Fruit fly (Drosophila melanogaster) whole organism, embryonic: ENCODE measurements around the gene CG10862.
A peak's percentile ranks its signal among the peaks of the same experiment; 100 is the strongest.

Source experiments
- ATbp ChIP-seq: fragments of 200-800 bp; sonication (Bioruptor generic); optimal IDR thresholded peaks from 2 replicates; lab custom pipeline; 2017; ENCODE audit warnings: missing biosample characterization, mild to moderate bottlenecking, missing genetic modification characterization, missing genetic modification reagents
- Ada2b ChIP-seq: fragments of 200-800 bp; sonication (Bioruptor generic); IDR thresholded peaks from 2 replicates; pipeline ENCODE4 v1.3.6; 2022; ENCODE audit warnings: missing biosample characterization, missing genetic modification characterization
- CG10267 ChIP-seq: fragments of 200-800 bp; sonication (Bioruptor generic); optimal IDR thresholded peaks from 2 replicates; lab custom pipeline; 2018; ENCODE audit warnings: missing biosample characterization, mild to moderate bottlenecking, missing genetic modification characterization, moderate library complexity
- CG11504 ChIP-seq: fragments of 200-800 bp; sonication (Bioruptor generic); optimal IDR thresholded peaks from 3 replicates; lab custom pipeline; 2019; ENCODE audit warnings: missing biosample characterization, mild to moderate bottlenecking, missing genetic modification characterization, moderate library complexity
- CG1233 ChIP-seq: fragments of 200-800 bp; sonication (Bioruptor generic); optimal IDR thresholded peaks from 4 replicates; lab custom pipeline; 2018; ENCODE audit warnings: missing biosample characterization, mild to moderate bottlenecking, missing genetic modification characterization
- CG12769 ChIP-seq: fragments of 200-800 bp; sonication (Bioruptor generic); optimal IDR thresholded peaks from 2 replicates; lab custom pipeline; 2019; ENCODE audit warnings: missing biosample characterization, mild to moderate bottlenecking, missing genetic modification characterization, moderate library complexity
- CG13424 ChIP-seq: fragments of 200-800 bp; sonication (Bioruptor generic); optimal IDR thresholded peaks from 2 replicates; lab custom pipeline; 2019; ENCODE audit warnings: missing biosample characterization, mild to moderate bottlenecking, missing genetic modification characterization, moderate library complexity
- CG14667 ChIP-seq: fragments of 200-800 bp; sonication (Bioruptor generic); IDR thresholded peaks from 2 replicates; pipeline ENCODE4 v1.3.6; 2022; ENCODE audit warnings: missing biosample characterization, missing genetic modification characterization
- CG15269 ChIP-seq: fragments of 200-800 bp; sonication (Bioruptor generic); optimal IDR thresholded peaks from 2 replicates; lab custom pipeline; 2018; ENCODE audit warnings: missing biosample characterization, mild to moderate bottlenecking, missing genetic modification characterization, moderate library complexity
- CG15514 ChIP-seq: fragments of 200-800 bp; sonication (Bioruptor generic); optimal IDR thresholded peaks from 3 replicates; lab custom pipeline; 2017; ENCODE audit warnings: missing biosample characterization, missing genetic modification characterization, mild to moderate bottlenecking, moderate library complexity, missing genetic modification reagents
- CG18476 ChIP-seq: fragments of 200-800 bp; sonication (Bioruptor generic); optimal IDR thresholded peaks from 2 replicates; lab custom pipeline; 2016; ENCODE audit warnings: missing biosample characterization, mild to moderate bottlenecking, missing genetic modification characterization
- CG2202 ChIP-seq: fragments of 200-800 bp; sonication (Bioruptor generic); optimal IDR thresholded peaks from 2 replicates; lab custom pipeline; 2018; ENCODE audit warnings: missing biosample characterization, mild to moderate bottlenecking, missing genetic modification characterization
- CG2712 ChIP-seq: fragments of 200-800 bp; optimal IDR thresholded peaks from 3 replicates; lab custom pipeline; 2019; ENCODE audit warnings: missing biosample characterization, mild to moderate bottlenecking, missing genetic modification characterization, moderate library complexity
- CG2889 ChIP-seq: fragments of 200-800 bp; sonication (Bioruptor generic); IDR thresholded peaks from 3 replicates; pipeline ENCODE4 v1.3.6; 2022; ENCODE audit warnings: missing biosample characterization, missing genetic modification characterization
- CG3407 ChIP-seq: fragments of 200-800 bp; sonication (Bioruptor generic); optimal IDR thresholded peaks from 2 replicates; lab custom pipeline; 2018; ENCODE audit warnings: missing biosample characterization, mild to moderate bottlenecking, missing genetic modification characterization
- CG34422 ChIP-seq: fragments of 200-800 bp; sonication (Bioruptor generic); IDR thresholded peaks from 3 replicates; pipeline ENCODE4 v1.3.6; 2022; ENCODE audit warnings: missing biosample characterization, missing genetic modification characterization
- CG4282 ChIP-seq: fragments of 200-800 bp; sonication (Bioruptor generic); optimal IDR thresholded peaks from 2 replicates; lab custom pipeline; 2016; ENCODE audit warnings: missing biosample characterization, missing genetic modification characterization
- CG4424 ChIP-seq: fragments of 200-800 bp; sonication (Bioruptor generic); optimal IDR thresholded peaks from 3 replicates; lab custom pipeline; 2016; ENCODE audit warnings: missing biosample characterization, missing genetic modification characterization
- CG4730 ChIP-seq: fragments of 200-800 bp; sonication (Bioruptor generic); IDR thresholded peaks from 2 replicates; pipeline ENCODE4 v1.3.6; 2022; ENCODE audit warnings: missing biosample characterization, missing genetic modification characterization
- CG6765 ChIP-seq: fragments of 200-800 bp; sonication (Bioruptor generic); optimal IDR thresholded peaks from 3 replicates; lab custom pipeline; 2017; ENCODE audit warnings: missing biosample characterization, mild to moderate bottlenecking, missing genetic modification characterization
- CG7839 ChIP-seq: fragments of 200-800 bp; sonication (Bioruptor generic); optimal IDR thresholded peaks from 3 replicates; lab custom pipeline; 2018; ENCODE audit warnings: missing biosample characterization, mild to moderate bottlenecking, missing genetic modification characterization, moderate library complexity
- Dad ChIP-seq: fragments of 200-800 bp; sonication (Bioruptor generic); optimal IDR thresholded peaks from 3 replicates; lab custom pipeline; 2016; ENCODE audit warnings: missing biosample characterization, missing genetic modification characterization
- Eip74EF ChIP-seq, 2 experiments: fragments of 200-800 bp in 1 of 2; fragments of >200 bp in 1 of 2; sonication (Bioruptor generic) in 1 of 2; optimal IDR thresholded peaks; 2 replicates each; lab custom pipeline; 2017 to 2019; ENCODE audit warnings: missing biosample characterization in 2 of 2, missing genetic modification characterization in 2 of 2, mild to moderate bottlenecking in 1 of 2, moderate library complexity in 1 of 2
- HLH3B ChIP-seq: fragments of 200-800 bp; sonication (Bioruptor generic); IDR thresholded peaks from 2 replicates; pipeline ENCODE4 v1.3.6; 2022; ENCODE audit warnings: missing biosample characterization, missing genetic modification characterization
- Lhr ChIP-seq: fragments of 200-800 bp; sonication (Bioruptor generic); optimal IDR thresholded peaks from 3 replicates; lab custom pipeline; 2017; ENCODE audit warnings: mild to moderate bottlenecking, missing biosample characterization, missing genetic modification reagents, missing genetic modification characterization
- MBD-R2 ChIP-seq: fragments of 200-800 bp; sonication (Bioruptor generic); IDR thresholded peaks from 2 replicates; pipeline ENCODE4 v1.3.6; 2022; ENCODE audit warnings: missing biosample characterization, missing genetic modification characterization
- MTF-1 ChIP-seq: fragments of 200-800 bp; sonication (Bioruptor generic); optimal IDR thresholded peaks from 2 replicates; lab custom pipeline; 2018; ENCODE audit warnings: missing biosample characterization, mild to moderate bottlenecking, missing genetic modification characterization, borderline replicate concordance
- Meics ChIP-seq: fragments of 200-800 bp; sonication (Bioruptor generic); optimal IDR thresholded peaks from 2 replicates; lab custom pipeline; 2017; ENCODE audit warnings: missing biosample characterization, mild to moderate bottlenecking, missing genetic modification characterization
- Spps ChIP-seq: fragments of 200-800 bp; sonication (Bioruptor generic); optimal IDR thresholded peaks from 2 replicates; lab custom pipeline; 2018; ENCODE audit warnings: missing biosample characterization, mild to moderate bottlenecking, missing genetic modification characterization
- ato ChIP-seq: fragments of 200-800 bp; sonication (Bioruptor generic); IDR thresholded peaks from 2 replicates; pipeline ENCODE4 v1.3.6; 2022; ENCODE audit warnings: missing biosample characterization, missing genetic modification characterization; ENCODE audit not compliant: partially characterized antibody
- bcd ChIP-seq: fragments of 200-800 bp; sonication (Bioruptor generic); optimal IDR thresholded peaks from 2 replicates; lab custom pipeline; 2017; ENCODE audit warnings: missing biosample characterization, mild to moderate bottlenecking, missing genetic modification characterization
- br ChIP-seq: fragments of >200 bp; optimal IDR thresholded peaks from 2 replicates; lab custom pipeline; 2017
- btn ChIP-seq: fragments of 200-800 bp; sonication (Bioruptor generic); optimal IDR thresholded peaks from 2 replicates; lab custom pipeline; 2016; ENCODE audit warnings: missing biosample characterization, missing genetic modification characterization
- dm ChIP-seq: fragments of 200-800 bp; sonication (Bioruptor generic); optimal IDR thresholded peaks from 3 replicates; lab custom pipeline; 2016; ENCODE audit warnings: missing biosample characterization, missing genetic modification characterization
- dmrt11E ChIP-seq: fragments of 200-800 bp; sonication (Bioruptor generic); optimal IDR thresholded peaks from 3 replicates; lab custom pipeline; 2018; ENCODE audit warnings: missing biosample characterization, mild to moderate bottlenecking, missing genetic modification characterization, moderate library complexity
- hbn ChIP-seq: fragments of 200-800 bp; sonication (Bioruptor generic); IDR thresholded peaks from 2 replicates; pipeline ENCODE4 v1.3.6; 2022; ENCODE audit warnings: missing biosample characterization, missing genetic modification characterization; ENCODE audit not compliant: partially characterized antibody
- nom ChIP-seq: fragments of 200-800 bp; sonication (Bioruptor generic); optimal IDR thresholded peaks from 2 replicates; lab custom pipeline; 2017; ENCODE audit warnings: missing biosample characterization, missing genetic modification characterization, mild to moderate bottlenecking, moderate library complexity, missing genetic modification reagents
- odd ChIP-seq: fragments of 200-800 bp; sonication (Bioruptor generic); optimal IDR thresholded peaks from 2 replicates; lab custom pipeline; 2017; ENCODE audit warnings: missing biosample characterization, mild to moderate bottlenecking, missing genetic modification characterization
- p53 ChIP-seq: fragments of 200-800 bp; sonication (Bioruptor generic); optimal IDR thresholded peaks from 2 replicates; lab custom pipeline; 2016; ENCODE audit warnings: missing biosample characterization, missing genetic modification characterization
- pb ChIP-seq: fragments of 200-800 bp; sonication (Bioruptor generic); optimal IDR thresholded peaks from 3 replicates; lab custom pipeline; 2016; ENCODE audit warnings: missing biosample characterization, missing genetic modification characterization
- pfk ChIP-seq: fragments of 200-800 bp; sonication (Bioruptor generic); optimal IDR thresholded peaks from 2 replicates; lab custom pipeline; 2018; ENCODE audit warnings: missing biosample characterization, mild to moderate bottlenecking, missing genetic modification characterization, moderate library complexity
- prd ChIP-seq, 3 experiments: fragments of >200 bp in 2 of 3; fragments of 200-800 bp in 1 of 3; sonication (Bioruptor generic) in 1 of 3; optimal IDR thresholded peaks in 2 of 3; IDR thresholded peaks in 1 of 3; 2 replicates in 2 of 3; 3 replicates in 1 of 3; pipeline versions ENCODE4 v1.3.6 to Lab custom; 2017 to 2022; ENCODE audit warnings: missing biosample characterization in 1 of 3, missing genetic modification characterization in 1 of 3
- ro ChIP-seq: fragments of 200-800 bp; sonication (Bioruptor generic); IDR thresholded peaks from 2 replicates; pipeline ENCODE4 v1.3.6; 2022; ENCODE audit warnings: missing biosample characterization, missing genetic modification characterization
- sens-2 ChIP-seq: fragments of 200-800 bp; sonication (Bioruptor generic); IDR thresholded peaks from 2 replicates; pipeline ENCODE4 v1.3.6; 2022; ENCODE audit warnings: missing biosample characterization, missing genetic modification characterization
- shn ChIP-seq: fragments of 200-800 bp; sonication (Bioruptor generic); optimal IDR thresholded peaks from 3 replicates; lab custom pipeline; 2016; ENCODE audit warnings: missing biosample characterization, missing genetic modification characterization
- slbo ChIP-seq: fragments of 200-800 bp; sonication (Bioruptor generic); IDR thresholded peaks from 2 replicates; pipeline ENCODE4 v1.3.6; 2022; ENCODE audit warnings: missing biosample characterization, missing genetic modification characterization
- tll ChIP-seq, 2 experiments: fragments of 200-800 bp in 1 of 2; fragments of >200 bp in 1 of 2; sonication (Bioruptor generic) in 1 of 2; optimal IDR thresholded peaks; 2 replicates each; lab custom pipeline; 2017 to 2019; ENCODE audit warnings: missing biosample characterization in 2 of 2, missing genetic modification characterization in 2 of 2, mild to moderate bottlenecking in 1 of 2, moderate library complexity in 1 of 2
- usp ChIP-seq: fragments of >200 bp; optimal IDR thresholded peaks from 2 replicates; lab custom pipeline; 2017; ENCODE audit warnings: missing biosample characterization, missing genetic modification characterization
- zen2 ChIP-seq: fragments of 200-800 bp; sonication (Bioruptor generic); IDR thresholded peaks from 3 replicates; pipeline ENCODE4 v1.3.6; 2022; ENCODE audit warnings: missing biosample characterization, missing genetic modification characterization; ENCODE audit not compliant: partially characterized antibody

Gene CG10862

DNA sequence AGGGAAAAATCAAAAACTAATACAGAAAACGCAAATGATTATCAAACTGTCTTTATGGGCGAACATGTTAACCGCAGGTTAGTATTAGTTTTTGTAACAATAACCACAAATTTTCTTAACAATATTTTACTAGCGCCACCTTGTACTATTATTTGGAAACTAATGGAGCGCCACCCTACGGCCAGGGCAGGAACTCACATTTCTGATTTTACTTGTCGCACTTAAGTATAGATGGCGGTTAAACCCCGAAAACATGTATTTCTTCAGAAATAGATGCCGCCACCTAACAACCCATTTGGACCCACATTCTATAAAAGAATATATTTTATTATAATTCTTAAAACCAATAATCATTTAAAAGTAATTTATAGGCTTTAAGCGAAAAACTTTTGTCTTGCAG, 38.2 kb downstream of the CG10862 start (continued):
- peak; percentile 28; the same call in 1 of the 2 replicates for TF ChIP-seq MBD-R2 (GFP tag; lab: Robert Waterston, UW)
- peak; percentile 65 for TF ChIP-seq p53 (GFP tag; lab: Kevin White, UChicago)
- TF ChIP-seq CG2202 (tag; lab: Kevin White, UChicago), result peak; percentile 11
- peak; percentile 84 for TF ChIP-seq CG2712 (tag; lab: Kevin White, UChicago)
- peak; percentile 58; the same call in 1 of the 2 replicates for TF ChIP-seq Ada2b (GFP tag; lab: Robert Waterston, UW)
- TF ChIP-seq Spps, result peak; percentile 44
- TF ChIP-seq br (lab: Kevin White, UChicago), result no peak
- peak; percentile 54 for TF ChIP-seq CG3407
- TF ChIP-seq CG4730, result peak; percentile 64
- TF ChIP-seq tll (GFP tag; optimal IDR thresholded peaks at IDR 0.05; lab: Kevin White, UChicago), result no peak
- TF ChIP-seq CG4282, result peak; percentile 25
- TF ChIP-seq CG15269 (tag; lab: Kevin White, UChicago), result peak; percentile 74
- peak; percentile 68 for TF ChIP-seq HLH3B (GFP tag; lab: Robert Waterston, UW)
- peak; percentile 64 for TF ChIP-seq Dad (GFP tag; lab: Kevin White, UChicago)
- peak; percentile 86 for TF ChIP-seq MTF-1
- TF ChIP-seq pfk (GFP tag; lab: Kevin White, UChicago), result peak; percentile 12
- peak; percentile 59 for TF ChIP-seq CG15514 (GFP tag; lab: Kevin White, UChicago)
- TF ChIP-seq Eip74EF (GFP tag; optimal IDR thresholded peaks at IDR 0.05; lab: Kevin White, UChicago), result no peak
- peak; percentile 75 for TF ChIP-seq CG14667 (GFP tag; lab: Robert Waterston, UW)
- peak; percentile 10 for TF ChIP-seq btn (GFP tag; lab: Kevin White, UChicago)
- TF ChIP-seq dmrt11E (tag; lab: Kevin White, UChicago), result peak; percentile 73
- TF ChIP-seq shn (GFP tag; lab: Kevin White, UChicago), result peak; percentile 61
- TF ChIP-seq CG1233, result peak; percentile 58
- TF ChIP-seq pb (GFP tag; lab: Kevin White, UChicago), result peak; percentile 52
- peak; percentile 80 for TF ChIP-seq CG7839
- peak; percentile 55; the same call in 1 of the 2 replicates for TF ChIP-seq ro (GFP tag; lab: Robert Waterston, UW)
- TF ChIP-seq CG6765 (GFP tag; lab: Kevin White, UChicago), result no peak
- TF ChIP-seq bcd (GFP tag; lab: Kevin White, UChicago), result peak; percentile 81
- TF ChIP-seq sens-2 (GFP tag; lab: Robert Waterston, UW), result no peak
- TF ChIP-seq prd (optimal IDR thresholded peaks at IDR 0.05; lab: Kevin White, UChicago), result no peak
- peak; percentile 86 for TF ChIP-seq prd (GFP tag; IDR thresholded peaks at IDR 0.05; lab: Robert Waterston, UW)
- peak; percentile 82 for TF ChIP-seq CG4424 (GFP tag; lab: Kevin White, UChicago)
- peak; percentile 83 for TF ChIP-seq CG11504 (tag; lab: Kevin White, UChicago)
- TF ChIP-seq CG18476 (GFP tag; lab: Kevin White, UChicago), result peak; percentile 28
- peak; percentile 91 for TF ChIP-seq Lhr (GFP tag; lab: Kevin White, UChicago)
- TF ChIP-seq CG12769, result peak; percentile 67
- TF ChIP-seq nom, result no peak
- peak; percentile 22 for TF ChIP-seq dm
- TF ChIP-seq CG2889 (GFP tag; lab: Robert Waterston, UW), result peak; percentile 44; the same call in 1 of the 3 replicates
- peak; percentile 86 for TF ChIP-seq CG34422 (GFP tag; lab: Robert Waterston, UW)
- peak; percentile 69 for TF ChIP-seq CG13424 (tag; lab: Kevin White, UChicago)
- no peak for TF ChIP-seq ato (GFP tag; lab: Robert Waterston, UW)
- no peak for TF ChIP-seq hbn
- TF ChIP-seq ATbp (GFP tag; lab: Kevin White, UChicago), result peak; percentile 51
- TF ChIP-seq usp, result no peak
- peak; percentile 92 for TF ChIP-seq slbo (GFP tag; lab: Robert Waterston, UW)
- no peak for TF ChIP-seq zen2 (GFP tag; lab: Robert Waterston, UW)
- TF ChIP-seq odd (GFP tag; lab: Kevin White, UChicago), result peak; percentile 6
- TF ChIP-seq Meics, result peak; percentile 78
- TF ChIP-seq CG10267 (tag; lab: Kevin White, UChicago), result peak; percentile 72
